Worm (Caenorhabditis elegans) whole organism, L4 larva: ENCODE measurements around the gene kin-20.

Experiments used
- R02D3.7 ChIP-seq: fragments of 150-350 bp; sonication (generic microtip); optimal IDR thresholded peaks from 3 replicates; lab custom pipeline; 2014; ENCODE audit warnings: missing biosample characterization, missing genetic modification characterization
- ama-1 ChIP-seq: fragments of 150-350 bp; optimal IDR thresholded peaks from 2 replicates; lab custom pipeline; 2014; ENCODE audit warnings: inconsistent platforms, mixed read lengths
- ces-1 ChIP-seq: fragments of 150-350 bp; sonication (generic microtip); optimal IDR thresholded peaks from 4 replicates; lab custom pipeline; 2014; ENCODE audit warnings: missing biosample characterization, missing genetic modification reagents, missing genetic modification characterization
- jun-1 ChIP-seq: fragments of 150-350 bp; optimal IDR thresholded peaks from 2 replicates; lab custom pipeline; 2014; ENCODE audit warnings: missing biosample characterization, missing genetic modification reagents, missing genetic modification characterization
- mxl-2 ChIP-seq: fragments of 200-800 bp; sonication (Bioruptor generic); conservative IDR thresholded peaks from 2 replicates; pipeline ENCODE4 v1.3.6; 2022; ENCODE audit warnings: missing genetic modification reagents, missing genetic modification characterization, missing compliant biosample characterization
- nhr-28 ChIP-seq: fragments of 150-350 bp; optimal IDR thresholded peaks from 2 replicates; lab custom pipeline; 2014; ENCODE audit warnings: missing biosample characterization, missing genetic modification characterization

ce11 chrX:15317146-15317545, 39.6 kb upstream of the kin-20 start, which contains the start of gene glb-28:
- no peak for TF ChIP-seq ces-1
- TF ChIP-seq mxl-2 (GFP tag; lab: Robert Waterston, UW) = no peak
- TF ChIP-seq nhr-28 (tag; lab: Kevin White, UChicago) = no peak
- TF ChIP-seq jun-1 (tag; lab: Kevin White, UChicago) = no peak
- no peak for TF ChIP-seq ama-1 (lab: Kevin White, UChicago)
- TF ChIP-seq R02D3.7 (tag; lab: Kevin White, UChicago) = no peak
